Worm (Caenorhabditis elegans) whole organism, dauer: ENCODE measurements around the gene F56D5.9.

Experiments
- unc-62 ChIP-seq: sonication (generic microtip); optimal IDR thresholded peaks from 2 replicates; lab custom pipeline; 2017; ENCODE audit warnings: missing biosample characterization, missing genetic modification reagents, missing genetic modification characterization

F56D5.9 gene

DNA sequence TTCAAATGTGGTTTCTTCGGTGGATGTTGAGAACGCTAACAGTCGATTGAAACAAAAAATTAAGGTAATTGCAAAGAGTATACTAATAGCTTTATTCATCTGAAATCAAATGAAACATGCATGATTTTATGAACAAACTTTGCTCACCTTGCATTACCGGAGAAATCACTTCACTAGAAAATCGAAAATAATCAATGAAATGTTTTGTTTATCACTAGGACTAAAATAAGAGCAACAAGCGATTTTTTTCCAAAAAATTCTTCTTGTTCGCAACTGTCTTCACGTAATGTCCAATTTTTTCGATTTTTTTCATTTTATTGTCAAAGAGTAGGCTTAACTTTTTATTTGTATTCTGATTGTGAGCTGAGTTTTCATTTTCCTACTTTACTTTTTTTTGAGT is at the start of gene F56D5.9:
Gene F56D5.9 (minus strand): TSS at position 101 of the 400 bp plus-strand sequence.
- no peak for TF ChIP-seq unc-62

- TF ChIP-seq unc-62: no peak
These were observed 47.0 kb upstream of the F56D5.9 start for ce11 chrIV:9469293-9469692.

- no peak for TF ChIP-seq unc-62
These were observed 45.1 kb upstream of the F56D5.9 start, which contains the start of gene F38E11.6 for ce11 chrIV:9467418-9467817. Gene F38E11.6, minus strand, starts transcription at chrIV:9467518.

DNA sequence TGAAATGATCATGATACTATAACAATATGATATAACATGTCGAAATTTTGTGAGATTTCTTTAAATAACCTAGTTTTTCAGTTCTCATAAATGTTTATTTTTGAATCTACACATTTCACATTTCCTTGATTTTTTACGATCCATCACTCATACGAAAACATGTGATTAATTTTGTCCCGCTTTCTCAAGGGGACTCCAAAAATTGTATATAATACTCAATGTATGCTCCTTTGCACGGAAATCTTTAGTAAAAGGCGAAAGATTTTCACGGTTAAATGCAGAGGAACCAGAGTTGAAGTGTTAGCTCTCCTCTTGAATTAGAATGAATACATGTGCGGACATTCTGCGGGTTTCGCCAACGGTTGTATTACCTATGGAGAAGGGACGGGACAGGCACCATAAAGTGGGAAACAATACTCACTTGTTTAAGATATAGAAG is 42.1 kb upstream of the F56D5.9 start:
- no peak for TF ChIP-seq unc-62

DNA sequence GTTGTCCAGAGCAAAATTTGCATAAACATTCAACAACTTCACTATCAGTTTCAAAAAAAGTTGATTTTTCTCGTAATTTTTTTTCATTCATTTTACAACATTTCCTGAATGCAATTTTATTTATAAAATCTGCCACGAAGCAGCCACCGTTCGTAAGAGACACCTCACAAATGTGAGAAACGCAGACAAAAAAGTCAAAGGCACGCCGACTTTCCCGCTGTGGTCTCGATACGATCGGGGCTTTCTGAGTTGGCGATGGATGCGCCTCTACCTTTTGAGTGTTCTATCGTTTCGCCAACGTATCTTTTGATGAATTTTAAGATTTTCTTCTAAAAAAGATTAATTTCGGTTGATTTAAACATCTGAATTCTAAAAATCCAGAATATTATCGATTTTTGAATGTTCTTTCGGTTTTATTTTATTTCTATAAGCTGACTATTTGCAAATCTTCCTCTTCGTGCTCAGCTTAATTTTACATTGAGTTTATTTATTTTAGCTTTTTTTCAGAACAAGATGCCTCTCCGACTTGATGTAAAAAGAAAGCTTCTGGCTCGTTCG is 37.0 kb upstream of the F56D5.9 start, which contains the start of gene copb-2:
Gene copb-2 (plus strand): TSS at position 508 of the 558 bp plus-strand sequence.
- no peak for TF ChIP-seq unc-62

- no peak for TF ChIP-seq unc-62
These were observed 35.1 kb upstream of the F56D5.9 start, which contains the start of gene cutl-17 for ce11 chrIV:9457400-9457799. Gene cutl-17, minus strand, starts transcription at chrIV:9457500.

ce11 chrIV:9451816-9452215 is 29.5 kb upstream of the F56D5.9 start:
- no peak for TF ChIP-seq unc-62

ce11 chrIV:9450375-9450774 is 28.1 kb upstream of the F56D5.9 start, which contains the start of gene cpin-1:
Gene cpin-1, plus strand, starts transcription at chrIV:9450675.
- no peak for TF ChIP-seq unc-62

DNA sequence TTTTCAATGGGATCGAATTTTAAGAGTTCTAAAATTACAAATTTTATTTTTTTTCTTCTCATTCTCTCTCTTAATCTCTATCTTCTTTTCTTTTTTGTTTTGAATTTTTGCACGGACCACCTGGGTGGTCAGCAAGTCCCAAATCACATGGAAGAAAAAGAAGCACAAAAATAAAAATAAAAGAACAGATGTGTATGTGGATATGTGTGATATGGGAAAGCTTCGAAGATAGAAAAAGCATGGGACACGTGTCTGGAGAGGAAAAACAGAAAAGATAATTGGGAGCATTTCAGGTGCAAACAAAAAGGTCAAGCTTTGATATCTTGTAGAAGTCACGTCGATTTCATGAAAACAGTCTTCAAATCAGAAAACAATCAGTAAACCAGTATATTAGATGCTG is 24.9 kb upstream of the F56D5.9 start, which contains the start of gene hsp-12.6:
Gene hsp-12.6 (minus strand): TSS at position 20 of the 400 bp plus-strand sequence.
- TF ChIP-seq unc-62: no peak

- TF ChIP-seq unc-62: no peak
These were observed 23.1 kb upstream of the F56D5.9 start, which contains the start of gene hsp-12.3 for ce11 chrIV:9445407-9445806. Gene hsp-12.3, minus strand, starts transcription at chrIV:9445507.

DNA sequence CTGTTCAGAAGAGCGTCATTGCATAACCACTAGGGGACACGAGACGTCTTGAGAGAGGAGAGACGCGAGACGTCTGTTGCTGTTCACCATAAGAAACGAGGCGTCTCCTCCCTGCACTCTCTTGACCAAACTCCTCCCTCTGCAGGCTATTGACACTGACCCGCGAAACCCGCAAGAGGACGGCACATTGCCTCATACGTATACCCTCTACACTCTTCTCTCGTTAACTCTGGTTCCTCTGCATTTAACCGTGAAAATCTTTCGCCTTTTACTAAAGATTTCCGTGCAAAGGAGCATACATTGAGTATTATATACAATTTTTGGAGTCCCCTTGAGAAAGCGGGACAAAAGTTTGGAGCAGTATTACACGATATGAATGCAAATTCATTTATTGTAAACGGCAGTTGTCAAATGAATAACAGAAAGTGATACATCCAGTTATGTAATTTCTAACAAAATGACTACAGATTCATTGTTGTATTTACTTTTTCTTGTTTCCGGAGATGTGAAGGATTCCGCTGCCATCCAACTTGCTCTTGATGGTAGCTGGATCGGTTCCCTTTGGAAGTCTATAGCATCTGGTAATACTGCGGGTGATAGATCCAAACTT is 22.2 kb upstream of the F56D5.9 start:
- TF ChIP-seq unc-62: no peak

DNA sequence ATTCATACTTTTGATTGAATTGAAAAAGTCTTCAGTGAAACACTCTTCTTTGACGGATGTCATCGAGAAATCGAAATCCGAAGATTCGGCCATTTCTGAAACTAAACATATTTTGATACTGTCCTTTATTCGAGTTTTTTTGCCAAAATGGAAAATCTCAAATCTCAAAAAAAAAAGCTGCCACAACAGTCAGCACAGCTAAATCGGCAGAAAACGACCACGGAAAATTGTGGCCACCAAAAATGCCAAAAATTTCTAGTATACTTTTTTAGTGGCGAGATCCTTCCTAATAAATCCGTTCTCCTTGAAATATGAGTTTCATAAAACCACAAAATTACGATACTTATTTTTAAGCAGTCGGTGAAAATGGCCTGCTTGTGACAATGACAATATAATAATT is 21.6 kb upstream of the F56D5.9 start, which contains the start of gene F38E11.9:
Gene F38E11.9 (minus strand): TSS at position 101 of the 400 bp plus-strand sequence.
- no peak for TF ChIP-seq unc-62

ce11 chrIV:9442106-9442532 is 19.8 kb upstream of the F56D5.9 start:
- TF ChIP-seq unc-62: no peak

DNA sequence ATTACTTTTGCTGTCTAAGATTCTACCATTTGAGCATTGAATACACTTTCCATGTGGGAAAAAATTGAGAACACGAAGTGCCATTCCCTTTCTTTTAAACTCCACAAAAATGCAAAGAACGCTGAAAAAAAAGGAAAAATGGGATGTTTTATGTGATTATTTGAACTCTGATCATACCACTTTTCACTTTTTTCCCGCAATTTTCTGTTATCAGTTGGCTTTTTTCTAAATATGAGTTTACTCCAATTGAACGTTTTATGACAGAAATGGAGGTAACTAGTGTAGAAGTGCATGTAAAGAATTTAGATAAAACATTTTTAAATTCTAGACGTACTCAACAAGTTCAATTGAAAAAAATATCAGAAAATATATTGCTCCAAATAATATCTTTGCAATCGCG is 19.1 kb upstream of the F56D5.9 start:
- TF ChIP-seq unc-62: no peak

- no peak for TF ChIP-seq unc-62
These were observed 18.6 kb upstream of the F56D5.9 start, which contains the start of gene idh-1 for ce11 chrIV:9440880-9441336. Gene idh-1, minus strand, starts transcription at chrIV:9441107.

- no peak for TF ChIP-seq unc-62
These were observed 16.4 kb upstream of the F56D5.9 start for ce11 chrIV:9438753-9439152.

DNA sequence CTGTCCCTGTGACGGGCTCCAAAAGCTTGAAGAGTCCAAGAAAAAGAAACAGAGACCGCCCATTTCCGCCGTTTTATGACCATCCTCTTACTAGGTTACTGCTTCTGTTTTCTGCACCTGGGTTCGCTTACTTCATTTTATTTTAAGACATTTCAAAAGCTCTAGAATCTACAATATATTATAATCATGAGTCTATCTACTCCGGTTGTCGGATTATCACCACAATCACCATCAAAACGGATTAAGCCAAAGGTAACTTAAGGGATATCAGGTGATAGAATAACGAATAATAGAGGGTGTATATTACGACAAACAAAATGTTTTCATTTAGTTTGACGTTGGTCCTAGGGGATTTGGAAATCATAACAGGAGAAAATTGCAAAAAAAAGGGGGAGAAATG is 10.0 kb upstream of the F56D5.9 start:
- no peak for TF ChIP-seq unc-62

DNA sequence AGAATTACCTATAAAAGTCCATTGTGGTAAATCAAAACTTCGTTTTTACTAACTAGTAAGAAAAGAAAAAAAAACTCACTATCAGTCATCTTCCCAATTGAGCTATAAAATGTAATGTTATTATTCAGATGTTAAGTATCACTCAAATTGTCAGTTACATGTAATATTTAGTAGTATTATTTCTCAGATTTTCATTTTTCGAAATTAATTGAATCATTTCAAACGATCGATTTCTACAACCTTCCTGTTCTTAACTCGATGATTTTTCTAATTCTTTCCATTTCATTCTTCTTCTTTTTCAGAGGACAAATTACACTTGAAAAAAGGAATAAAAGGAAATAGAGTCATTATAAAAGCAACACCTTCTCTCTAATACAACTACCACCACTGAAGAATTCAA is 5.7 kb upstream of the F56D5.9 start, which contains the start of gene F59B8.1:
Gene F59B8.1 (plus strand): TSS at position 301 of the 400 bp plus-strand sequence.
- TF ChIP-seq unc-62: no peak
